Fruit fly (Drosophila melanogaster) whole organism, embryonic: Measurements from ENCODE around the gene mRpS25.
A peak's percentile ranks its signal among the peaks of the same experiment; 100 is the strongest.

Source experiments
- Antp ChIP-seq: fragments of 200-800 bp; sonication (Bioruptor generic); optimal IDR thresholded peaks from 3 replicates; lab custom pipeline; 2016; ENCODE audit warnings: missing biosample characterization, missing genetic modification characterization
- CG10209 ChIP-seq: fragments of 200-800 bp; sonication (Bioruptor generic); optimal IDR thresholded peaks from 3 replicates; lab custom pipeline; 2017; ENCODE audit warnings: missing biosample characterization, mild to moderate bottlenecking, missing genetic modification characterization, missing genetic modification reagents
- CG10267 ChIP-seq: fragments of 200-800 bp; sonication (Bioruptor generic); optimal IDR thresholded peaks from 2 replicates; lab custom pipeline; 2018; ENCODE audit warnings: missing biosample characterization, mild to moderate bottlenecking, missing genetic modification characterization, moderate library complexity
- CG10543 ChIP-seq: fragments of 200-800 bp; sonication (Bioruptor generic); optimal IDR thresholded peaks from 3 replicates; lab custom pipeline; 2017; ENCODE audit warnings: missing biosample characterization, mild to moderate bottlenecking, missing genetic modification characterization, moderate library complexity
- CG11247 ChIP-seq: fragments of 200-800 bp; sonication (Bioruptor generic); IDR thresholded peaks from 2 replicates; pipeline ENCODE4 v1.3.6; 2022; ENCODE audit warnings: missing biosample characterization, missing genetic modification characterization
- CG11456 ChIP-seq: fragments of 200-800 bp; sonication (Bioruptor generic); IDR thresholded peaks from 3 replicates; pipeline ENCODE4 v1.3.6; 2022; ENCODE audit warnings: missing biosample characterization, missing genetic modification characterization
- CG11695 ChIP-seq: fragments of 200-800 bp; sonication (Bioruptor generic); IDR thresholded peaks from 3 replicates; pipeline ENCODE4 v1.3.6; 2022; ENCODE audit warnings: missing biosample characterization, missing genetic modification characterization
- CG12155 ChIP-seq: fragments of 200-800 bp; sonication (Bioruptor generic); optimal IDR thresholded peaks from 3 replicates; lab custom pipeline; 2016; ENCODE audit warnings: missing biosample characterization, missing genetic modification characterization
- CG12769 ChIP-seq: fragments of 200-800 bp; sonication (Bioruptor generic); optimal IDR thresholded peaks from 2 replicates; lab custom pipeline; 2019; ENCODE audit warnings: missing biosample characterization, mild to moderate bottlenecking, missing genetic modification characterization, moderate library complexity
- CG14014 ChIP-seq: fragments of 200-800 bp; sonication (Bioruptor generic); IDR thresholded peaks from 2 replicates; pipeline ENCODE4 v1.3.6; 2022; ENCODE audit warnings: missing biosample characterization, missing genetic modification characterization
- CG15601 ChIP-seq: fragments of 200-800 bp; sonication (Bioruptor generic); optimal IDR thresholded peaks from 3 replicates; lab custom pipeline; 2019; ENCODE audit warnings: missing biosample characterization, mild to moderate bottlenecking, missing genetic modification characterization, moderate library complexity
- CG17328 ChIP-seq: fragments of 200-800 bp; sonication (Bioruptor generic); IDR thresholded peaks from 2 replicates; pipeline ENCODE4 v1.3.6; 2022; ENCODE audit warnings: missing biosample characterization, missing genetic modification characterization
- CG1832 ChIP-seq: fragments of 200-800 bp; sonication (Bioruptor generic); optimal IDR thresholded peaks from 2 replicates; lab custom pipeline; 2017; ENCODE audit warnings: missing biosample characterization, mild to moderate bottlenecking, missing genetic modification characterization, inconsistent platforms
- CG2116 ChIP-seq: fragments of 200-800 bp; sonication (Bioruptor generic); optimal IDR thresholded peaks from 3 replicates; lab custom pipeline; 2018; ENCODE audit warnings: missing biosample characterization, mild to moderate bottlenecking, missing genetic modification characterization
- CG31441 ChIP-seq: fragments of 200-800 bp; sonication (Bioruptor generic); IDR thresholded peaks from 2 replicates; pipeline ENCODE4 v1.3.6; 2022; ENCODE audit warnings: missing biosample characterization, missing genetic modification characterization
- CG32532 ChIP-seq: fragments of 200-800 bp; sonication (Bioruptor generic); IDR thresholded peaks from 2 replicates; pipeline ENCODE4 v1.3.6; 2022; ENCODE audit warnings: missing biosample characterization, missing genetic modification characterization
- CG34422 ChIP-seq: fragments of 200-800 bp; sonication (Bioruptor generic); IDR thresholded peaks from 3 replicates; pipeline ENCODE4 v1.3.6; 2022; ENCODE audit warnings: missing biosample characterization, missing genetic modification characterization
- CG8281 ChIP-seq: fragments of 200-800 bp; sonication (Bioruptor generic); optimal IDR thresholded peaks from 2 replicates; lab custom pipeline; 2018; ENCODE audit warnings: missing biosample characterization, mild to moderate bottlenecking, missing genetic modification characterization, moderate library complexity
- CG8290 ChIP-seq, 3 experiments: fragments of 200-800 bp; sonication (Bioruptor generic); optimal IDR thresholded peaks; 2 replicates each; lab custom pipeline; 2016 to 2019; ENCODE audit warnings: missing biosample characterization in 3 of 3, missing genetic modification characterization in 3 of 3, mild to moderate bottlenecking in 2 of 3, moderate library complexity in 1 of 3
- CG9876 ChIP-seq: fragments of 200-800 bp; sonication (Bioruptor generic); optimal IDR thresholded peaks from 2 replicates; lab custom pipeline; 2016; ENCODE audit warnings: missing biosample characterization, missing genetic modification characterization
- Dip2 ChIP-seq: fragments of 200-800 bp; sonication (Bioruptor generic); IDR thresholded peaks from 2 replicates; pipeline ENCODE4 v1.3.6; 2022; ENCODE audit warnings: missing biosample characterization, missing genetic modification characterization
- Fer1 ChIP-seq: fragments of 200-800 bp; sonication (Bioruptor generic); optimal IDR thresholded peaks from 2 replicates; lab custom pipeline; 2017; ENCODE audit warnings: missing biosample characterization, mild to moderate bottlenecking, missing genetic modification characterization
- GATAe ChIP-seq: fragments of 200-800 bp; sonication (Bioruptor generic); conservative IDR thresholded peaks from 2 replicates; pipeline ENCODE4 v1.3.6; 2022; ENCODE audit warnings: missing biosample characterization, missing genetic modification characterization
- Gsc ChIP-seq: fragments of 200-800 bp; sonication (Bioruptor generic); IDR thresholded peaks from 2 replicates; pipeline ENCODE4 v1.3.6; 2022; ENCODE audit warnings: missing biosample characterization, missing genetic modification characterization
- HLH3B ChIP-seq: fragments of 200-800 bp; sonication (Bioruptor generic); IDR thresholded peaks from 2 replicates; pipeline ENCODE4 v1.3.6; 2022; ENCODE audit warnings: missing biosample characterization, missing genetic modification characterization
- HLH54F ChIP-seq: fragments of 200-800 bp; sonication (Bioruptor generic); optimal IDR thresholded peaks from 3 replicates; lab custom pipeline; 2016; ENCODE audit warnings: missing biosample characterization, missing genetic modification characterization
- Hr39 ChIP-seq: fragments of >200 bp; optimal IDR thresholded peaks from 2 replicates; lab custom pipeline; 2017
- Med ChIP-seq: fragments of 200-800 bp; sonication (Bioruptor generic); peaks from one replicate; lab custom pipeline; 2016; ENCODE audit warnings: missing biosample characterization, missing genetic modification characterization, mild to moderate bottlenecking, inconsistent platforms, moderate library complexity
- Mrtf ChIP-seq: fragments of 200-800 bp; sonication (Bioruptor generic); IDR thresholded peaks from 3 replicates; pipeline ENCODE4 v1.3.6; 2022; ENCODE audit warnings: missing biosample characterization, missing genetic modification characterization
- PHDP ChIP-seq: fragments of 200-800 bp; sonication (Bioruptor generic); optimal IDR thresholded peaks from 3 replicates; lab custom pipeline; 2018; ENCODE audit warnings: missing biosample characterization, mild to moderate bottlenecking, missing genetic modification characterization, moderate library complexity
- Poxn ChIP-seq: fragments of 200-800 bp; sonication (Bioruptor generic); IDR thresholded peaks from 2 replicates; pipeline ENCODE4 v1.3.6; 2022; ENCODE audit warnings: missing biosample characterization, missing genetic modification characterization
- Xbp1 ChIP-seq: fragments of 200-800 bp; sonication (Bioruptor generic); optimal IDR thresholded peaks from 3 replicates; lab custom pipeline; 2016; ENCODE audit warnings: missing biosample characterization, mild to moderate bottlenecking, missing genetic modification characterization
- ara ChIP-seq: fragments of 200-800 bp; sonication (Bioruptor generic); IDR thresholded peaks from 2 replicates; pipeline ENCODE4 v1.3.6; 2022; ENCODE audit warnings: missing biosample characterization, missing genetic modification characterization
- cad ChIP-seq: fragments of >200 bp; optimal IDR thresholded peaks from 2 replicates; lab custom pipeline; 2017; ENCODE audit warnings: missing biosample characterization, missing genetic modification characterization
- caup ChIP-seq: fragments of 200-800 bp; sonication (Bioruptor generic); optimal IDR thresholded peaks from 3 replicates; lab custom pipeline; 2017; ENCODE audit warnings: missing biosample characterization, mild to moderate bottlenecking, missing genetic modification characterization, moderate library complexity; ENCODE audit not compliant: severe bottlenecking
- cg ChIP-seq: fragments of 200-800 bp; sonication (Bioruptor generic); optimal IDR thresholded peaks from 3 replicates; lab custom pipeline; 2019; ENCODE audit warnings: missing biosample characterization, mild to moderate bottlenecking, missing genetic modification characterization, moderate library complexity
- chinmo ChIP-seq: fragments of 200-800 bp; sonication (Bioruptor generic); IDR thresholded peaks from 4 replicates; pipeline ENCODE4 v1.3.6; 2022; ENCODE audit warnings: missing biosample characterization, missing genetic modification characterization; ENCODE audit not compliant: partially characterized antibody
- croc ChIP-seq: fragments of 200-800 bp; sonication (Bioruptor generic); conservative IDR thresholded peaks from 3 replicates; pipeline ENCODE4 v1.3.6; 2022; ENCODE audit warnings: missing biosample characterization, missing genetic modification characterization
- crp ChIP-seq, 2 experiments: fragments of 200-800 bp; sonication (Bioruptor generic); optimal IDR thresholded peaks; 2 replicates in 1 of 2; 3 replicates in 1 of 2; lab custom pipeline; 2017; ENCODE audit warnings: missing biosample characterization in 2 of 2, missing genetic modification characterization in 2 of 2, mild to moderate bottlenecking in 1 of 2, moderate library complexity in 1 of 2
- eyg ChIP-seq: fragments of 200-800 bp; sonication (Bioruptor generic); optimal IDR thresholded peaks from 3 replicates; lab custom pipeline; 2016; ENCODE audit warnings: missing biosample characterization, missing genetic modification characterization
- fd3F ChIP-seq: fragments of 200-800 bp; sonication (Bioruptor generic); optimal IDR thresholded peaks from 2 replicates; lab custom pipeline; 2018; ENCODE audit warnings: missing biosample characterization, mild to moderate bottlenecking, missing genetic modification characterization, moderate library complexity
- fd64A ChIP-seq: fragments of 200-800 bp; sonication (Bioruptor generic); optimal IDR thresholded peaks from 3 replicates; lab custom pipeline; 2018; ENCODE audit warnings: missing biosample characterization, mild to moderate bottlenecking, missing genetic modification characterization
- gsb ChIP-seq: fragments of 200-800 bp; sonication (Bioruptor generic); IDR thresholded peaks from 2 replicates; pipeline ENCODE4 v1.3.6; 2022; ENCODE audit warnings: missing biosample characterization, missing genetic modification characterization
- h ChIP-seq: fragments of >200 bp; optimal IDR thresholded peaks from 2 replicates; lab custom pipeline; 2017
- knrl ChIP-seq: fragments of 200-800 bp; sonication (Bioruptor generic); IDR thresholded peaks from 3 replicates; pipeline ENCODE4 v1.3.6; 2022; ENCODE audit warnings: missing biosample characterization, missing genetic modification characterization; ENCODE audit not compliant: partially characterized antibody
- p53 ChIP-seq: fragments of 200-800 bp; sonication (Bioruptor generic); optimal IDR thresholded peaks from 2 replicates; lab custom pipeline; 2016; ENCODE audit warnings: missing biosample characterization, missing genetic modification characterization
- pb ChIP-seq: fragments of 200-800 bp; sonication (Bioruptor generic); optimal IDR thresholded peaks from 3 replicates; lab custom pipeline; 2016; ENCODE audit warnings: missing biosample characterization, missing genetic modification characterization
- repo ChIP-seq: fragments of 200-800 bp; sonication (Bioruptor generic); optimal IDR thresholded peaks from 2 replicates; lab custom pipeline; 2016; ENCODE audit warnings: missing biosample characterization, missing genetic modification characterization
- sim ChIP-seq: fragments of 200-800 bp; sonication (Bioruptor generic); IDR thresholded peaks from 2 replicates; pipeline ENCODE4 v1.3.6; 2022; ENCODE audit warnings: missing biosample characterization, missing genetic modification characterization
- tna ChIP-seq: fragments of 200-800 bp; sonication (Bioruptor generic); IDR thresholded peaks from 2 replicates; pipeline ENCODE4 v1.3.6; 2022; ENCODE audit warnings: missing biosample characterization, missing genetic modification characterization; ENCODE audit not compliant: partially characterized antibody
- ttk ChIP-seq: fragments of 200-800 bp; sonication (Bioruptor generic); IDR thresholded peaks from 2 replicates; pipeline ENCODE4 v2.1.2; 2022; ENCODE audit warnings: missing biosample characterization, missing genetic modification characterization
- vfl ChIP-seq: fragments of 200-800 bp; sonication (Bioruptor generic); optimal IDR thresholded peaks from 2 replicates; lab custom pipeline; 2016; ENCODE audit warnings: missing biosample characterization, missing genetic modification characterization

Gene mRpS25

dm6 chrX:14612302-14612701 lies 29.5 kb upstream of the mRpS25 start (continued):
- TF ChIP-seq caup (peak; percentile 53), CG11456 (GFP tag; lab: Robert Waterston, UW) (peak; percentile 72; the same call in 2 of the 3 replicates), CG9876 (no peak), vfl (GFP tag; lab: Kevin White, UChicago) (no peak), tna (GFP tag; lab: Robert Waterston, UW) (no peak), repo (GFP tag; lab: Kevin White, UChicago) (no peak), knrl (GFP tag; lab: Robert Waterston, UW) (no peak), CG14014 (GFP tag; lab: Robert Waterston, UW) (peak; percentile 79; the same call in 1 of the 2 replicates), cad (GFP tag; lab: Kevin White, UChicago) (no peak), CG10543 (GFP tag; lab: Kevin White, UChicago) (no peak), Xbp1 (GFP tag; lab: Kevin White, UChicago) (peak; percentile 73), crp (GFP tag; optimal IDR thresholded peaks at IDR 0.05; lab: Kevin White, UChicago) (peak in 1 of 2 experiments; percentile 21), CG1832 (GFP tag; lab: Kevin White, UChicago) (no peak), Fer1 (GFP tag; lab: Kevin White, UChicago) (peak; percentile 79), h (lab: Kevin White, UChicago) (no peak), Dip2 (GFP tag; lab: Robert Waterston, UW) (no peak), GATAe (no peak), CG11695 (GFP tag; lab: Robert Waterston, UW) (peak; percentile 81), CG12155 (GFP tag; lab: Kevin White, UChicago) (peak; percentile 24), fd64A (GFP tag; lab: Kevin White, UChicago) (peak; percentile 59), pb (no peak), CG34422 (peak; percentile 81), Hr39 (no peak), Mrtf (peak; percentile 74), sim (peak; percentile 80), CG12769 (tag; lab: Kevin White, UChicago) (peak; percentile 13), CG11247 (GFP tag; lab: Robert Waterston, UW) (peak; percentile 70), CG8290 (GFP tag; optimal IDR thresholded peaks at IDR 0.05; lab: Kevin White, UChicago) (peak; percentile 0), CG8290 (tag; optimal IDR thresholded peaks at IDR 0.05; lab: Kevin White, UChicago) (no peak), Gsc (GFP tag; lab: Robert Waterston, UW) (peak; percentile 61; the same call in 1 of the 2 replicates), Med (GFP tag; lab: Kevin White, UChicago) (peak; percentile 76), CG8281 (peak; percentile 32), CG2116 (GFP tag; lab: Kevin White, UChicago) (peak; percentile 31), p53 (GFP tag; lab: Kevin White, UChicago) (no peak), Antp (no peak), chinmo (GFP tag; lab: Robert Waterston, UW) (no peak), HLH54F (no peak), HLH3B (peak; percentile 88), PHDP (tag; lab: Kevin White, UChicago) (peak; percentile 81), eyg (GFP tag; lab: Kevin White, UChicago) (no peak), CG32532 (peak; percentile 68), croc (GFP tag; lab: Robert Waterston, UW) (peak; percentile 86), CG17328 (GFP tag; lab: Robert Waterston, UW) (peak; percentile 88), cg (no peak), CG10267 (tag; lab: Kevin White, UChicago) (peak; percentile 78), gsb (no peak), CG10209 (GFP tag; lab: Kevin White, UChicago) (peak; percentile 74), ttk (GFP tag; lab: Robert Waterston, UW) (peak; percentile 85), ara (GFP tag; lab: Robert Waterston, UW) (peak; percentile 93), CG31441 (GFP tag; lab: Robert Waterston, UW) (peak; percentile 90), fd3F (peak; percentile 20), Poxn (GFP tag; lab: Robert Waterston, UW) (no peak), CG15601 (tag; lab: Kevin White, UChicago) (peak; percentile 71)
